Worm (Caenorhabditis elegans): ENCODE results near the gene cogc-8.

The cogc-8 gene

ce11 chrIV:255379-255857, 15.2 kb downstream of the cogc-8 start, which contains the start of gene rcat-1 (continued):
- TF ChIP-seq mdl-1 (tag; optimal IDR thresholded peaks at IDR 0.05) (peak in 1 of 2 experiments; percentile 74), efl-1 (optimal IDR thresholded peaks at IDR 0.05) (peak; percentile 92 to 97), efl-1 (GFP tag; optimal IDR thresholded peaks at IDR 0.05 in 1 of 2) (peak; percentile 96 to 99), unc-86 (tag; optimal IDR thresholded peaks at IDR 0.05) (peak; percentile 59), sox-4 (tag; optimal IDR thresholded peaks at IDR 0.05) (no peak), C04F5.9 (tag; optimal IDR thresholded peaks at IDR 0.05) (peak; percentile 20), snu-23 (GFP tag; optimal IDR thresholded peaks at IDR 0.05) (peak; percentile 88), jun-1 (tag; optimal IDR thresholded peaks at IDR 0.05) (peak; percentile 71), swsn-7 (tag; optimal IDR thresholded peaks at IDR 0.05) (peak; percentile 62), rnt-1 (tag; optimal IDR thresholded peaks at IDR 0.05) (peak; percentile 84), snpc-4 (tag; optimal IDR thresholded peaks at IDR 0.05) (peak; percentile 29), pax-3 (tag; optimal IDR thresholded peaks at IDR 0.05) (peak; percentile 29), fos-1 (tag; optimal IDR thresholded peaks at IDR 0.05) (peak; percentile 52), C16A3.4 (tag; optimal IDR thresholded peaks at IDR 0.05) (peak; percentile 97), nhr-237 (tag; optimal IDR thresholded peaks at IDR 0.05) (peak; percentile 81), nhr-47 (tag; optimal IDR thresholded peaks at IDR 0.05) (peak; percentile 84), sptf-1 (tag; optimal IDR thresholded peaks at IDR 0.05) (no peak), dpl-1 (GFP tag; optimal IDR thresholded peaks at IDR 0.05) (peak; percentile 94 to 97 (median 95)), F16B12.6 (tag; optimal IDR thresholded peaks at IDR 0.05) (peak; percentile 73), tbx-2 (tag; optimal IDR thresholded peaks at IDR 0.05) (peak; percentile 80), fkh-8 (tag; optimal IDR thresholded peaks at IDR 0.05) (peak; percentile 76), lin-14 (GFP tag; optimal IDR thresholded peaks at IDR 0.05) (peak; percentile 72), ama-1 (optimal IDR thresholded peaks at IDR 0.05) (peak; percentile 8), lin-13 (GFP tag; optimal IDR thresholded peaks at IDR 0.05) (peak; percentile 91), egl-27 (tag; optimal IDR thresholded peaks at IDR 0.05) (peak in 1 of 2 experiments; percentile 43), lsy-2 (tag; optimal IDR thresholded peaks at IDR 0.05) (peak; percentile 85 to 96), isw-1 (GFP tag; IDR thresholded peaks at IDR 0.05) (peak; percentile 80), mep-1 (tag; optimal IDR thresholded peaks at IDR 0.05) (peak; percentile 87), irx-1 (tag; optimal IDR thresholded peaks at IDR 0.05) (peak; percentile 47), blmp-1 (tag; optimal IDR thresholded peaks at IDR 0.05) (peak; percentile 87), nhr-71 (tag; optimal IDR thresholded peaks at IDR 0.05) (peak; percentile 88), xbp-1 (tag; optimal IDR thresholded peaks at IDR 0.05) (peak; percentile 75), nhr-85 (tag) (peak; percentile 87), ceh-90 (tag; optimal IDR thresholded peaks at IDR 0.05) (peak; percentile 35), unc-30 (tag; optimal IDR thresholded peaks at IDR 0.05) (no peak), unc-98 (GFP tag; IDR thresholded peaks at IDR 0.05) (no peak), mef-2 (tag; optimal IDR thresholded peaks at IDR 0.05) (no peak), fkh-10 (GFP tag; optimal IDR thresholded peaks at IDR 0.05) (peak; percentile 32), unc-130 (tag; optimal IDR thresholded peaks at IDR 0.05) (peak; percentile 98)

DNA sequence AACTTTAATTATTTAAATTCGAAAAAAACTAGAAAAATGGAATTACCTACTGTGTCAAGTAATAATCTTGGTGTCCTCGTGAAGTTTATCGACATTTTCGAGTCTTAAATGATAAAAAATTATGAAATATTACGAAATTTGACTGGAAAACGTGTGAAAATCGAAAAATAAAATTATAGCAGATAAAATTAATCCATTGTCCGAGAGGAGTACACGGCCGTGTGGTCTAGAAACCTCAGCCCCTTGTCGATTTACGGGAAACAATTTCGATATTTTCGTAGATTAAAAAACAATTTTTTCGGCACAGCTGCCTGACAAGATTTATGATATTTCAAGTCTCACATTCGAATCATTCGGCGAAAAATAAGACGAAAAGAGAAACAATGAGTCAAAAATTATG, 16.8 kb downstream of the cogc-8 start, which contains the start of gene R02D3.8:
Gene R02D3.8 (minus strand): TSS at position 109 of the 400 bp plus-strand sequence.
- TF ChIP-seq C16A3.4 (tag; optimal IDR thresholded peaks at IDR 0.05) (peak; percentile 35), unc-30 (tag; optimal IDR thresholded peaks at IDR 0.05) (no peak), rnt-1 (tag; optimal IDR thresholded peaks at IDR 0.05) (peak; percentile 89), nhr-237 (tag; optimal IDR thresholded peaks at IDR 0.05) (no peak), blmp-1 (tag; optimal IDR thresholded peaks at IDR 0.05) (no peak), nhr-85 (tag) (peak; percentile 47), nhr-20 (tag; optimal IDR thresholded peaks at IDR 0.05) (peak; percentile 40), isw-1 (GFP tag; IDR thresholded peaks at IDR 0.05) (no peak), C34B4.2 (tag; optimal IDR thresholded peaks at IDR 0.05) (no peak), dsc-1 (tag; optimal IDR thresholded peaks at IDR 0.05) (peak; percentile 48), ztf-11 (tag; optimal IDR thresholded peaks at IDR 0.05) (peak in 1 of 2 experiments; percentile 46), unc-62 (GFP tag; optimal IDR thresholded peaks at IDR 0.05) (no peak), ceh-63 (GFP tag; optimal IDR thresholded peaks at IDR 0.05) (no peak), fkh-8 (tag; optimal IDR thresholded peaks at IDR 0.05) (peak; percentile 12), lin-15B (tag; optimal IDR thresholded peaks at IDR 0.05) (peak; percentile 4), efl-3 (GFP tag; optimal IDR thresholded peaks at IDR 0.05) (no peak), nhr-71 (tag; optimal IDR thresholded peaks at IDR 0.05) (peak; percentile 70), pag-3 (tag; optimal IDR thresholded peaks at IDR 0.05; ENCODE audit: borderline replicate concordance, insufficient read depth) (no peak), F16B12.6 (tag; optimal IDR thresholded peaks at IDR 0.05) (no peak), nhr-90 (tag; optimal IDR thresholded peaks at IDR 0.05; ENCODE audit: poor library complexity) (peak; percentile 61), lsy-2 (tag; optimal IDR thresholded peaks at IDR 0.05) (peak; percentile 35 to 66), vab-15 (tag; optimal IDR thresholded peaks at IDR 0.05) (no peak), fkh-4 (tag; optimal IDR thresholded peaks at IDR 0.05; ENCODE audit: borderline replicate concordance) (peak; percentile 11), snu-23 (GFP tag; optimal IDR thresholded peaks at IDR 0.05) (peak; percentile 62), unc-98 (GFP tag; IDR thresholded peaks at IDR 0.05) (no peak), lin-39 (tag; optimal IDR thresholded peaks at IDR 0.05) (no peak), lin-14 (GFP tag; optimal IDR thresholded peaks at IDR 0.05) (peak; percentile 29)
